Fruit fly (Drosophila melanogaster): ENCODE results near the gene CG9813.

Gene CG9813

dm6 chr3R:13366561-13367518 lies 12.7 kb downstream of the CG9813 start, which contains the start of gene Elp6 (continued):
- no peak for TF ChIP-seq Doc2 (GFP tag; IDR thresholded peaks at IDR 0.05)
- TF ChIP-seq Dref (GFP tag; IDR thresholded peaks at IDR 0.05): no peak
- TF ChIP-seq Awh (GFP tag; IDR thresholded peaks at IDR 0.05): peak; percentile 67; the same call in 1 of the 2 replicates
- TF ChIP-seq Sox102F (GFP tag; optimal IDR thresholded peaks at IDR 0.05): peak; percentile 69
- TF ChIP-seq Dbx (GFP tag; IDR thresholded peaks at IDR 0.05): peak; percentile 53; the same call in 2 of the 3 replicates
- TF ChIP-seq NC2β (GFP tag; optimal IDR thresholded peaks at IDR 0.05): no peak
- TF ChIP-seq dysf (GFP tag; IDR thresholded peaks at IDR 0.05): peak; percentile 76
- peak; percentile 33 for TF ChIP-seq trh (GFP tag; optimal IDR thresholded peaks at IDR 0.05)
- TF ChIP-seq CG30403 (GFP tag; optimal IDR thresholded peaks at IDR 0.05): peak; percentile 87
- TF ChIP-seq Spps (tag; optimal IDR thresholded peaks at IDR 0.05): no peak
- peak; percentile 35 for TF ChIP-seq crc (GFP tag; optimal IDR thresholded peaks at IDR 0.05)
- TF ChIP-seq crp (GFP tag; optimal IDR thresholded peaks at IDR 0.05): peak; percentile 50 to 89
- TF ChIP-seq so (GFP tag; IDR thresholded peaks at IDR 0.05): peak; percentile 36; the same call in 1 of the 3 replicates
- TF ChIP-seq CG11560 (tag; IDR thresholded peaks at IDR 0.05): peak; percentile 32; the same call in 1 of the 3 replicates
- peak; percentile 44; the same call in 1 of the 3 replicates for TF ChIP-seq H15 (GFP tag; IDR thresholded peaks at IDR 0.05)
- TF ChIP-seq ap (GFP tag; IDR thresholded peaks at IDR 0.05): peak; percentile 52
- TF ChIP-seq CG9437 (GFP tag; optimal IDR thresholded peaks at IDR 0.05): peak; percentile 75
- TF ChIP-seq CG9609 (GFP tag; optimal IDR thresholded peaks at IDR 0.05): peak; percentile 51
- TF ChIP-seq ttk (GFP tag; IDR thresholded peaks at IDR 0.05): peak; percentile 51
- peak; percentile 48 for TF ChIP-seq CG10979 (tag; optimal IDR thresholded peaks at IDR 0.05)
- TF ChIP-seq Xrp1 (GFP tag; IDR thresholded peaks at IDR 0.05): peak; percentile 51; the same call in 1 of the 2 replicates
- peak; percentile 32 for TF ChIP-seq CG12236 (GFP tag; optimal IDR thresholded peaks at IDR 0.05)
- 0 out of 3 replicates have a peak, but pooled peaks have one; percentile 31 for TF ChIP-seq CG11093 (GFP tag; IDR thresholded peaks at IDR 0.05)
- TF ChIP-seq Blimp-1 (GFP tag; optimal IDR thresholded peaks at IDR 0.05): peak; percentile 48
- no peak for TF ChIP-seq Mad (GFP tag; optimal IDR thresholded peaks at IDR 0.05)
- no peak for TF ChIP-seq oc (tag; optimal IDR thresholded peaks at IDR 0.05)
- no peak for TF ChIP-seq wek (GFP tag; optimal IDR thresholded peaks at IDR 0.05)
- peak; percentile 28 for TF ChIP-seq jumu (GFP tag; optimal IDR thresholded peaks at IDR 0.05)
- peak; percentile 49 for TF ChIP-seq gcm2 (GFP tag; optimal IDR thresholded peaks at IDR 0.05)
- TF ChIP-seq CG10267 (tag; optimal IDR thresholded peaks at IDR 0.05): peak; percentile 81
- peak; percentile 24 for TF ChIP-seq CG4328 (GFP tag; optimal IDR thresholded peaks at IDR 0.05)
- TF ChIP-seq Adf1 (GFP tag; IDR thresholded peaks at IDR 0.05): no peak
- peak; percentile 53 for TF ChIP-seq CG4820 (GFP tag; optimal IDR thresholded peaks at IDR 0.05)
- peak; percentile 34 for TF ChIP-seq CG6654 (GFP tag; optimal IDR thresholded peaks at IDR 0.05)
- TF ChIP-seq Abd-B (GFP tag; optimal IDR thresholded peaks at IDR 0.05): peak; percentile 13
- peak; percentile 4 for TF ChIP-seq NK7.1 (GFP tag; optimal IDR thresholded peaks at IDR 0.05)
- peak; percentile 31 for TF ChIP-seq Sry-δ (GFP tag; optimal IDR thresholded peaks at IDR 0.05)
- peak; percentile 47; the same call in 1 of the 2 replicates for TF ChIP-seq klu (GFP tag; IDR thresholded peaks at IDR 0.05)
- 0 out of 2 replicates have a peak, but pooled peaks have one; percentile 35 for TF ChIP-seq dati (GFP tag; IDR thresholded peaks at IDR 0.05)
- no peak for TF ChIP-seq CG15479 (GFP tag; optimal IDR thresholded peaks at IDR 0.05)
- TF ChIP-seq al (GFP tag; IDR thresholded peaks at IDR 0.05): peak; percentile 35; the same call in 1 of the 2 replicates
- peak; percentile 52; the same call in 1 of the 2 replicates for TF ChIP-seq CG7372 (GFP tag; IDR thresholded peaks at IDR 0.05)
- TF ChIP-seq cwo (GFP tag; optimal IDR thresholded peaks at IDR 0.05): peak; percentile 59
- no peak for TF ChIP-seq CG4282 (GFP tag; optimal IDR thresholded peaks at IDR 0.05)
- no peak for TF ChIP-seq ac (GFP tag; optimal IDR thresholded peaks at IDR 0.05)
- peak; percentile 18; the same call in 1 of the 3 replicates for TF ChIP-seq CG14050 (GFP tag; IDR thresholded peaks at IDR 0.05)
- TF ChIP-seq kah (GFP tag; optimal IDR thresholded peaks at IDR 0.05): no peak
- peak; percentile 32 for TF ChIP-seq CG12155 (GFP tag; optimal IDR thresholded peaks at IDR 0.05)
